Worm (Caenorhabditis elegans): ENCODE data around the gene C08F1.11.
"Not testable (repeated sequence)": the region's sequence is repeated elsewhere in the genome, so short reads cannot be mapped to it uniquely, and the experiment has no call there.

The C08F1.11 gene

DNA sequence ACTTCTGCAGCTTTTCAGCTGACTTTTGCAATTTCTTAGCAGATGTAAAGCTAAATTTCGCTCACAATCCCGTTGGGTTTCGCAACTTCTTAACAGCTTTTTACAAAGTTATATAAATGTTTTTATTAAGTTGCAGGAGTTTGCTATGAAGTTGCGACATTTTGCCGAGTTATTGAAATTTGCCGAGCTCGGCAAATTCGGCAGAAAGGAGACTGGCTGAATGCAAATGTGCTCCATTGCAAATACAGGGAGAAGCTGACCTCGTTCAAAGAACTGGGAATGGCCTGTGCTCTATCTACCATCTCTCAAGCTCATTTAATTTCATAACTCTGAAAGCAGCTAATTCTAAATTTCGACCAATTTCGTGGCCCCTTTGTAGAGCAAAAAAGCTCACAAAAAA is at the start of gene C08F1.11:
C08F1.11 (minus strand) TSS at position 101 of the 400 bp plus-strand sequence.
- no peak for TF ChIP-seq mef-2 (tag; optimal IDR thresholded peaks at IDR 0.05)
- no peak for TF ChIP-seq pqm-1 (tag; optimal IDR thresholded peaks at IDR 0.05)
- no peak for TF ChIP-seq zag-1 (tag; optimal IDR thresholded peaks at IDR 0.05)
- no peak for TF ChIP-seq ceh-82 (tag; optimal IDR thresholded peaks at IDR 0.05)
- no peak for TF ChIP-seq lin-14 (GFP tag; optimal IDR thresholded peaks at IDR 0.05)
- TF ChIP-seq dsc-1 (tag; optimal IDR thresholded peaks at IDR 0.05) = no peak
- TF ChIP-seq zip-4 (GFP tag; optimal IDR thresholded peaks at IDR 0.05) = no peak
- no peak for TF ChIP-seq ceh-63 (GFP tag; optimal IDR thresholded peaks at IDR 0.05)
- TF ChIP-seq ceh-8 (GFP tag; optimal IDR thresholded peaks at IDR 0.05) = no peak
- TF ChIP-seq nhr-71 (tag; optimal IDR thresholded peaks at IDR 0.05) = no peak
- no peak for TF ChIP-seq nhr-12 (tag; optimal IDR thresholded peaks at IDR 0.05)
- no peak for TF ChIP-seq nhr-11 (tag; optimal IDR thresholded peaks at IDR 0.05)
- no peak for TF ChIP-seq C04F5.9 (tag; optimal IDR thresholded peaks at IDR 0.05)
- no peak for TF ChIP-seq tlp-1 (tag; optimal IDR thresholded peaks at IDR 0.05)
- TF ChIP-seq lir-3 (tag; optimal IDR thresholded peaks at IDR 0.05; ENCODE audit: poor library complexity) = no peak

DNA sequence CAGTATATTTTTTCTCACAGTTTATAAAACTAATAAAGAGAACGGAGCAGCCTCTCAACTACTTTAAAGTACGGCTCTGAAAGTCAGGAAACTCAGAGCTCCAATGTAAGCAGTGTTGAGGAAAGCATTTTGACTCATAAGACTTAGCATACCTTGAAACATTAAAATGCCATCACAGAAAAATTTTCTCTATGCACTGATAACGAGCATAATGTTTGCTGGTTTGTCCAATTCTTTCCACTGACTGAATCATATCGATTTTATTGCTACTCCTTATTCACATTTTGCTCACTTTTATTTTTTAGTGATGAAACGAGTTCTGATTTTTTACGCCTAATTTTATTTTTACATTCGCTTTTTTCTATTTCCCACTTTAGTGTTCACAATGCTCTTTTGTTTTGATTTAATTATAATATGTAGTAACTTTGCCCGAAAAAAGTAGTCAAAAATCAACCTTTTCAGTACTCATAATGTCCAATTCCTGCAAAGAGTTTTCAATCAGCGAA is 47.2 kb upstream of the C08F1.11 start, which contains the start of gene math-39:
math-39 (plus strand) TSS at position 456 of the 506 bp plus-strand sequence.
- no peak for TF ChIP-seq dpl-1 (GFP tag; optimal IDR thresholded peaks at IDR 0.05)
- TF ChIP-seq nhr-90 (tag; optimal IDR thresholded peaks at IDR 0.05; ENCODE audit: poor library complexity) = no peak
- TF ChIP-seq tlp-1 (tag; optimal IDR thresholded peaks at IDR 0.05) = no peak
- no peak for TF ChIP-seq nhr-47 (tag; optimal IDR thresholded peaks at IDR 0.05)
- TF ChIP-seq zag-1 (tag; optimal IDR thresholded peaks at IDR 0.05) = no peak
- no peak for TF ChIP-seq nhr-11 (tag; optimal IDR thresholded peaks at IDR 0.05)
- TF ChIP-seq fos-1 (tag; optimal IDR thresholded peaks at IDR 0.05) = no peak
- no peak for TF ChIP-seq pqm-1 (tag; optimal IDR thresholded peaks at IDR 0.05)
- no peak for TF ChIP-seq hlh-17 (GFP tag; optimal IDR thresholded peaks at IDR 0.05; ENCODE audit: borderline replicate concordance)

DNA sequence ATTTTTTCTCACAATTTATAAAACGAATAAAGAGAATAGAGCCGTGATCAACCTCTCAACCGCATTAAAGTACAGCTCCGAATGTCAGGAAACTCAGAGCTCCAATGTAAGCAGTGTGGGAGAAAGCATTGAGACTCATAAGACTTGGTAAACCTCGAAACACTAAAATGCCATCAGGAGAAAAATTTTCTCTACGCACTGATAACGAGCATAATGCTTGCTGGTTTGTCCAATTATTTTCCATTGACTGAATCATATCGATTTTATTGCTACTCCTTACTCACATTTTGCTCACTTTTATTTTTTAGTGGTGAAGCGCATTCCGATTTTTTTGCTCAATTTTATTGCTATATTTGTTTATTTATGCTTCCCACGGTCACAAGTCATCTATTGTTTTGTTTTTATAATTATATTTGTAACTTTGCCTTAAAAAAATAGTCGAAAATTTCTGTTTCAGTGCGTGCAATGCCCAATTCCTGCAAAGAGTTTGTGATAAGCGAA is 45.5 kb upstream of the C08F1.11 start, which contains the start of gene math-40:
math-40 (plus strand) TSS at position 451 of the 501 bp plus-strand sequence.
- TF ChIP-seq ceh-88 (GFP tag; IDR thresholded peaks at IDR 0.05) (no peak), efl-1 (optimal IDR thresholded peaks at IDR 0.05) (no peak), efl-1 (GFP tag; optimal IDR thresholded peaks at IDR 0.05 in 1 of 2) (peak in 1 of 2 experiments; percentile 18), pag-3 (tag; optimal IDR thresholded peaks at IDR 0.05; ENCODE audit: borderline replicate concordance, insufficient read depth) (no peak), elt-2 (tag; optimal IDR thresholded peaks at IDR 0.05) (peak; percentile 26), dpl-1 (GFP tag; optimal IDR thresholded peaks at IDR 0.05) (no peak), ceh-63 (GFP tag; optimal IDR thresholded peaks at IDR 0.05) (no peak), vab-15 (tag; optimal IDR thresholded peaks at IDR 0.05) (no peak)

DNA sequence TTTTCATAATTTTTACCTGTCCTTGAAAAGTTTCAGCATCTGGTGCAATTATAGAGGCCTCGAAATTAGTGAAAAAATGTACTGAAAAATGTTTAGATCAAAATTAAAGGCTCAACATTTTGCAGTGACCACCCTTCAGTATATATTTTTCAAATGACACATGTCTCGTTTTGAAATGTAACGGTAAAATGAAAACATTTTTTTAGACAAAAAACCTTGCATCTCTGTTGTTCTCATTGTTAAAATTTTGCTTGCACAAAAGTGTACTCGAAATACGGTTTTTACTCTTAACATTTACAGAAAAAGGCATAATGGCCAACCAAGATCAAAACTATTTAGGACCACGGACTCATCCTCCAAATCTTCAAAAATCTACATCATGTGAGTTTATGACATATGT is 39.6 kb upstream of the C08F1.11 start, which contains the start of gene math-41:
math-41 (plus strand) TSS at position 301 of the 400 bp plus-strand sequence.
- TF ChIP-seq dpl-1 (GFP tag; optimal IDR thresholded peaks at IDR 0.05); zip-4 (GFP tag; optimal IDR thresholded peaks at IDR 0.05); fos-1 (tag; optimal IDR thresholded peaks at IDR 0.05): not testable (repeated sequence)

DNA sequence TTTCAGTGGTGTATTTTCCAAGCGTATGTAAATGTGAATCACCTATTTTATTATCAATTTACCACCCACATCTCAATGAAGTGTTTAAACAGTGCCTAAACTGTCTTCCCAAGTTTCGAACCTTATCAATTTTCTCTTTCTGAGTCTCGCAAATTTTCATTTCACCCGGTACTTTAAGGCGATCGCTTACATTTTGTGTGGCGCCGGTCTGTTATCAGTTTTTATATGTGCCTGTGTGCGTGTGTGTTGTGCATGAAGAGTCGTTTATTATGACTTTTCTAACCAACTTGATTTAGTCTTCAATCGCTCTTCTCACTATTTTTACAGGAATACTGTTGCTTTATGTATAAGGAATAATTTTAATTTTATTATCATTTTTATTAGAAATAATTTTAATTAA is 38.9 kb upstream of the C08F1.11 start:
- TF ChIP-seq elt-2 (tag; optimal IDR thresholded peaks at IDR 0.05) = peak; percentile 62

DNA sequence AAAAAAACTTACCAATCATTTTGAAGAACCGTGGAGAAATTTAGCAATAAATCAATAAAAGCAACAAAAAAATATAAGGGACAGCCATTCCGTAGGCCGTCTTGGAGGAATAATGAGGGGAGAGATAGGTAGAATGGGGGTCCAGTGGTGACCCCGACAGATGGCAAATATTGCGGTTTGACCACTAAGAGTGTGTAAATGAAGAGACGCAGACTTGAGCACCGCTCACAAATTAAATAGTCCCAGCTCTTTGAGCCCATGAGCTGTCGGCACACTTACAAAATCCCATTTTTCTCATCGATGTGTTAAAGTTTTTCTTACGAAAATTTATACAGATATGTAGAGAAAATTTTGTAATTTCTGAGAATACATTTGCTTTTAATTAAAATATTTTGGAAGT is 36.1 kb upstream of the C08F1.11 start, which contains the start of gene fbxa-3:
fbxa-3 (minus strand) TSS at position 101 of the 400 bp plus-strand sequence.
- TF ChIP-seq sptf-1 (tag; optimal IDR thresholded peaks at IDR 0.05) = no peak
- no peak for TF ChIP-seq hpl-2 (GFP tag; optimal IDR thresholded peaks at IDR 0.05)
- no peak for TF ChIP-seq sox-4 (tag; optimal IDR thresholded peaks at IDR 0.05)
- TF ChIP-seq egl-13 (tag; optimal IDR thresholded peaks at IDR 0.05) = no peak
- TF ChIP-seq irx-1 (tag; optimal IDR thresholded peaks at IDR 0.05) = no peak
- no peak for TF ChIP-seq sup-37 (GFP tag; optimal IDR thresholded peaks at IDR 0.05)
- no peak for TF ChIP-seq mab-9 (GFP tag; IDR thresholded peaks at IDR 0.05)
- no peak for TF ChIP-seq ztf-4 (tag; optimal IDR thresholded peaks at IDR 0.05)
- TF ChIP-seq tlp-1 (tag; optimal IDR thresholded peaks at IDR 0.05) = no peak

All from whole organism, L1 larva.